Worm (Caenorhabditis elegans) whole organism, L4 larva: ENCODE results near the gene D1005.4.
A peak's percentile ranks its signal among the peaks of the same experiment; 100 is the strongest.

ENCODE experiments used
- F26F4.8 ChIP-seq: fragments of 200-800 bp; sonication (Bioruptor generic); conservative IDR thresholded peaks from 2 replicates; pipeline ENCODE4 v1.3.6; 2022; ENCODE audit warnings: missing genetic modification characterization, missing compliant biosample characterization
- Y5F2A.4 ChIP-seq: fragments of 200-800 bp; sonication (Bioruptor generic); optimal IDR thresholded peaks from 2 replicates; lab custom pipeline; 2018; ENCODE audit warnings: mild to moderate bottlenecking, missing genetic modification characterization, missing compliant biosample characterization
- ZK337.2 ChIP-seq: fragments of 200-800 bp; sonication (Bioruptor generic); IDR thresholded peaks from 2 replicates; pipeline ENCODE4 v1.3.6; 2022; ENCODE audit warnings: missing genetic modification reagents, missing genetic modification characterization, missing compliant biosample characterization
- aha-1 ChIP-seq: fragments of 150-350 bp; peaks from one replicate; lab custom pipeline; 2014; ENCODE audit warnings: missing biosample characterization, missing genetic modification characterization
- ama-1 ChIP-seq: fragments of 150-350 bp; optimal IDR thresholded peaks from 2 replicates; lab custom pipeline; 2014; ENCODE audit warnings: inconsistent platforms, mixed read lengths
- ceh-32 ChIP-seq: sonication (generic microtip); optimal IDR thresholded peaks from 2 replicates; lab custom pipeline; 2016; ENCODE audit warnings: mild to moderate bottlenecking, missing genetic modification characterization, missing compliant biosample characterization; ENCODE audit not compliant: poor library complexity
- cey-2 ChIP-seq: sonication (generic microtip); optimal IDR thresholded peaks from 3 replicates; lab custom pipeline; 2017; ENCODE audit warnings: missing genetic modification characterization, mild to moderate bottlenecking, missing compliant biosample characterization, antibody characterized with exemption, borderline replicate concordance; ENCODE audit not compliant: insufficient read depth
- daf-12 ChIP-seq: fragments of 150-350 bp; optimal IDR thresholded peaks from 2 replicates; lab custom pipeline; 2014; ENCODE audit warnings: missing biosample characterization, missing genetic modification reagents, missing genetic modification characterization
- dmd-6 ChIP-seq: fragments of 200-800 bp; sonication (Bioruptor generic); IDR thresholded peaks from 2 replicates; pipeline ENCODE4 v1.3.6; 2022; ENCODE audit warnings: missing genetic modification reagents, missing genetic modification characterization, missing compliant biosample characterization
- dmd-9 ChIP-seq: fragments of 200-800 bp; sonication (Bioruptor generic); IDR thresholded peaks from 2 replicates; pipeline ENCODE4 v1.3.6; 2022; ENCODE audit warnings: missing genetic modification reagents, missing genetic modification characterization, missing compliant biosample characterization
- duxl-1 ChIP-seq: sonication (generic microtip); optimal IDR thresholded peaks from 2 replicates; lab custom pipeline; 2016; ENCODE audit warnings: mild to moderate bottlenecking, missing genetic modification characterization, moderate library complexity, missing compliant biosample characterization; ENCODE audit not compliant: poor library complexity
- dve-1 ChIP-seq: sonication (generic microtip); optimal IDR thresholded peaks from 2 replicates; lab custom pipeline; 2017; ENCODE audit warnings: antibody characterized with exemption, mild to moderate bottlenecking, missing genetic modification characterization, missing compliant biosample characterization; ENCODE audit not compliant: insufficient read depth
- egl-27 ChIP-seq: sonication (generic microtip); optimal IDR thresholded peaks from 3 replicates; lab custom pipeline; 2017; ENCODE audit warnings: missing biosample characterization, missing genetic modification reagents, missing genetic modification characterization
- egl-43 ChIP-seq: fragments of 200-800 bp; sonication (Bioruptor generic); IDR thresholded peaks from 2 replicates; pipeline ENCODE4 v1.3.6; 2022; ENCODE audit warnings: missing genetic modification reagents, missing genetic modification characterization, missing compliant biosample characterization
- fkh-10 ChIP-seq: fragments of 150-350 bp; optimal IDR thresholded peaks from 2 replicates; lab custom pipeline; 2014; ENCODE audit warnings: missing biosample characterization, missing genetic modification reagents, missing genetic modification characterization
- gei-8 ChIP-seq: fragments of 200-800 bp; sonication (Bioruptor generic); optimal IDR thresholded peaks from 2 replicates; lab custom pipeline; 2018; ENCODE audit warnings: mild to moderate bottlenecking, missing genetic modification characterization, missing compliant biosample characterization
- hif-1 ChIP-seq, 2 experiments: sonication (generic microtip); optimal IDR thresholded peaks; 2 replicates each; lab custom pipeline; 2016 to 2017; ENCODE audit warnings: missing compliant biosample characterization in 2 of 2, missing genetic modification characterization in 2 of 2, missing genetic modification reagents in 2 of 2, missing genotype in 2 of 2, mild to moderate bottlenecking in 1 of 2
- hlh-11 ChIP-seq: fragments of 200-800 bp; sonication (Bioruptor generic); optimal IDR thresholded peaks from 2 replicates; lab custom pipeline; 2018; ENCODE audit warnings: mild to moderate bottlenecking, missing genetic modification characterization, missing compliant biosample characterization
- hlh-30 ChIP-seq: sonication (generic microtip); optimal IDR thresholded peaks from 2 replicates; lab custom pipeline; 2017; ENCODE audit warnings: antibody characterized with exemption, mild to moderate bottlenecking, missing genetic modification characterization, missing compliant biosample characterization; ENCODE audit not compliant: insufficient read depth
- hmg-1.1 ChIP-seq: fragments of 200-800 bp; sonication (Bioruptor generic); IDR thresholded peaks from 2 replicates; pipeline ENCODE4 v1.3.6; 2022; ENCODE audit warnings: missing genetic modification reagents, missing genetic modification characterization, missing compliant biosample characterization
- jun-1 ChIP-seq: fragments of 150-350 bp; optimal IDR thresholded peaks from 2 replicates; lab custom pipeline; 2014; ENCODE audit warnings: missing biosample characterization, missing genetic modification reagents, missing genetic modification characterization
- lsy-2 ChIP-seq, 2 experiments: fragments of 150-350 bp in 1 of 2; sonication (generic microtip) in 1 of 2; optimal IDR thresholded peaks; 2 replicates each; lab custom pipeline; 2014 to 2017; ENCODE audit warnings: missing biosample characterization in 2 of 2, missing genetic modification characterization in 2 of 2
- madf-5 ChIP-seq, 2 experiments: fragments of 200-800 bp; sonication (Bioruptor generic); IDR thresholded peaks; 2 replicates each; pipeline ENCODE4 v1.3.6; 2022; ENCODE audit warnings: missing compliant biosample characterization in 2 of 2, missing genetic modification characterization in 2 of 2
- madf-9 ChIP-seq: fragments of 200-800 bp; sonication (Bioruptor generic); conservative IDR thresholded peaks from 2 replicates; pipeline ENCODE4 v1.3.6; 2022; ENCODE audit warnings: missing genetic modification reagents, missing genetic modification characterization, missing compliant biosample characterization
- mdt-29 ChIP-seq: fragments of 200-800 bp; sonication (Bioruptor generic); IDR thresholded peaks from 2 replicates; pipeline ENCODE4 v1.3.6; 2022; ENCODE audit warnings: missing genetic modification reagents, missing genetic modification characterization, missing compliant biosample characterization
- mep-1 ChIP-seq: fragments of 150-350 bp; sonication (generic microtip); optimal IDR thresholded peaks from 3 replicates; lab custom pipeline; 2014; ENCODE audit warnings: missing biosample characterization, missing genetic modification characterization
- mxl-3 ChIP-seq: fragments of 200-800 bp; sonication (Bioruptor generic); optimal IDR thresholded peaks from 2 replicates; lab custom pipeline; 2018; ENCODE audit warnings: mild to moderate bottlenecking, missing genetic modification characterization, missing compliant biosample characterization
- nhr-102 ChIP-seq: sonication (generic microtip); optimal IDR thresholded peaks from 2 replicates; lab custom pipeline; 2016; ENCODE audit warnings: mild to moderate bottlenecking, missing genetic modification characterization, moderate library complexity, missing compliant biosample characterization
- nhr-11 ChIP-seq: fragments of 150-350 bp; optimal IDR thresholded peaks from 2 replicates; lab custom pipeline; 2014; ENCODE audit warnings: missing biosample characterization, missing genetic modification characterization
- nhr-25 ChIP-seq: sonication (generic microtip); optimal IDR thresholded peaks from 2 replicates; lab custom pipeline; 2017; ENCODE audit warnings: missing genetic modification characterization, mild to moderate bottlenecking, missing compliant biosample characterization, antibody characterized with exemption, moderate library complexity, borderline replicate concordance; ENCODE audit not compliant: insufficient read depth
- nhr-28 ChIP-seq: fragments of 150-350 bp; optimal IDR thresholded peaks from 2 replicates; lab custom pipeline; 2014; ENCODE audit warnings: missing biosample characterization, missing genetic modification characterization
- nhr-41 ChIP-seq: fragments of 200-800 bp; sonication (Bioruptor generic); IDR thresholded peaks from 2 replicates; pipeline ENCODE4 v1.3.6; 2022; ENCODE audit warnings: missing genetic modification reagents, missing genetic modification characterization, missing compliant biosample characterization
- nhr-42 ChIP-seq: fragments of 200-800 bp; sonication (Bioruptor generic); IDR thresholded peaks from 2 replicates; pipeline ENCODE4 v1.3.6; 2022; ENCODE audit warnings: missing genetic modification characterization, missing compliant biosample characterization
- nhr-48 ChIP-seq: sonication (generic microtip); optimal IDR thresholded peaks from 2 replicates; lab custom pipeline; 2016; ENCODE audit warnings: mild to moderate bottlenecking, missing genetic modification characterization, missing compliant biosample characterization
- pha-4 ChIP-seq, 2 experiments: fragments of 150-350 bp in 1 of 2; fragments of 200-800 bp in 1 of 2; sonication (Bioruptor generic) in 1 of 2; IDR thresholded peaks in 1 of 2; optimal IDR thresholded peaks in 1 of 2; 2 replicates each; pipeline versions ENCODE4 v1.3.6 to Lab custom; 2014 to 2022; ENCODE audit warnings: missing genetic modification characterization in 2 of 2, missing genetic modification reagents in 2 of 2, missing biosample characterization in 1 of 2, missing compliant biosample characterization in 1 of 2
- saeg-2 ChIP-seq: fragments of 200-800 bp; sonication (Bioruptor generic); IDR thresholded peaks from 2 replicates; pipeline ENCODE4 v1.3.6; 2022; ENCODE audit warnings: missing genetic modification reagents, missing genetic modification characterization, missing compliant biosample characterization
- sdz-12 ChIP-seq: fragments of 200-800 bp; sonication (Bioruptor generic); optimal IDR thresholded peaks from 2 replicates; lab custom pipeline; 2018; ENCODE audit warnings: mild to moderate bottlenecking, missing genetic modification characterization, missing compliant biosample characterization
- set-16 ChIP-seq: fragments of 200-800 bp; sonication (Bioruptor generic); IDR thresholded peaks from 2 replicates; pipeline ENCODE4 v1.3.6; 2022; ENCODE audit warnings: missing genetic modification reagents, missing genetic modification characterization, missing compliant biosample characterization
- skn-1 ChIP-seq: fragments of 150-350 bp; optimal IDR thresholded peaks from 2 replicates; lab custom pipeline; 2014; ENCODE audit warnings: missing biosample characterization, missing genetic modification characterization
- tag-97 ChIP-seq: fragments of 200-800 bp; sonication (Bioruptor generic); IDR thresholded peaks from 2 replicates; pipeline ENCODE4 v1.3.6; 2022; ENCODE audit warnings: missing genetic modification characterization, missing compliant biosample characterization
- tra-1 ChIP-seq: fragments of 200-800 bp; sonication (Bioruptor generic); IDR thresholded peaks from 2 replicates; pipeline ENCODE4 v1.3.6; 2022; ENCODE audit warnings: missing genetic modification reagents, missing genetic modification characterization, missing compliant biosample characterization
- unc-62 ChIP-seq, 3 experiments: fragments of 150-350 bp in 1 of 3; sonication (generic microtip); optimal IDR thresholded peaks in 2 of 3; peaks in 1 of 3; 1 replicate in 1 of 3; 2 replicates in 2 of 3; lab custom pipeline; 2014 to 2017; ENCODE audit warnings: missing biosample characterization in 3 of 3, missing genetic modification characterization in 3 of 3, missing genetic modification reagents in 3 of 3, missing genotype in 1 of 3

Gene D1005.4

DNA sequence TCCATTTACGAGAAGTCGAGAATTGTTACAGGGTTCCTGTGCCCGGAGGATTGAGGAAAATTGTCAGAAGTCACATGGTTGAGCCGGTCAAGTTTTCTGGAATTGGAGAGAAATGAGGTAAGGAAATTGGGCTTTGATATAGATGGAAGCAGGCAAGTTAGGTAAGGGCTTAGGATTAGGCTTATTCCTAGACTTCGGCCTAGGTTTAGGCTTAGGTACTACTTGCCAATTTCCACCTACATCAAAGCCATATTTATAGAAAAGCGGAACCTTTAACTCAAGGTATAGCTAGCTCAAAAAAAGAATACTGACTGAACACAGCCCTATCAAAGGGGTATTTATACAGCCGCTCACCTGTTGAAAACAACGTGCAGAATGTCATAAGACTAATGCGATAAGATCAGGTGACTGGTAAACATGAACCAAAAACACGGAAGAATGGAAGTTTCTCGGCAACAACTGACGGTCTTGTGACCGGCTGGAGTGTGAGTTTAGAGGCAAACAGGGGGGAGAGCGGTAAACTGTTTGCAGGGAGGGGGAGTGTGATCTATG, 19.0 kb upstream of the D1005.4 start (continued):
- no peak for TF ChIP-seq skn-1 (tag; lab: Kevin White, UChicago)
- TF ChIP-seq ZK337.2 (GFP tag; lab: Robert Waterston, UW) = no peak
- peak; percentile 98 for TF ChIP-seq hlh-11 (tag; lab: Kevin White, UChicago)
- no peak for TF ChIP-seq nhr-42 (GFP tag; lab: Robert Waterston, UW)
- TF ChIP-seq gei-8 (GFP tag; lab: Kevin White, UChicago) = peak; percentile 60
- peak; percentile 96 for TF ChIP-seq dve-1 (tag; lab: Kevin White, UChicago)
- peak; percentile 97 for TF ChIP-seq nhr-11 (tag; lab: Kevin White, UChicago)
- TF ChIP-seq madf-9 (GFP tag; lab: Robert Waterston, UW) = 0 out of 2 replicates have a peak, but pooled peaks have one; percentile 12
- TF ChIP-seq unc-62 (GFP tag; optimal IDR thresholded peaks at IDR 0.05 in 1 of 2; lab: Kevin White, UChicago) = peak in 1 of 2 experiments; percentile 100
- TF ChIP-seq unc-62 (tag; optimal IDR thresholded peaks at IDR 0.05; lab: Kevin White, UChicago) = no peak
- peak; percentile 81 for TF ChIP-seq tra-1 (GFP tag; lab: Robert Waterston, UW)
- no peak for TF ChIP-seq egl-27 (tag; lab: Kevin White, UChicago)
- TF ChIP-seq pha-4 (GFP tag; IDR thresholded peaks at IDR 0.05; lab: Robert Waterston, UW) = peak; percentile 59; the same call in 1 of the 2 replicates
- TF ChIP-seq pha-4 (tag; optimal IDR thresholded peaks at IDR 0.05; lab: Kevin White, UChicago) = no peak
- TF ChIP-seq tag-97 = no peak
- TF ChIP-seq cey-2 = peak; percentile 47
- TF ChIP-seq set-16 (GFP tag; lab: Robert Waterston, UW) = peak; percentile 59; the same call in 1 of the 2 replicates
- TF ChIP-seq fkh-10 (GFP tag; lab: Kevin White, UChicago) = no peak
- TF ChIP-seq dmd-6 (GFP tag; lab: Robert Waterston, UW) = peak; percentile 89
- peak; percentile 12 for TF ChIP-seq sdz-12 (GFP tag; lab: Kevin White, UChicago)
- TF ChIP-seq mep-1 (tag; lab: Kevin White, UChicago) = peak; percentile 85
- peak; percentile 99 for TF ChIP-seq hlh-30 (tag; lab: Kevin White, UChicago)
- no peak for TF ChIP-seq ceh-32 (tag; lab: Kevin White, UChicago)
- peak; percentile 98 for TF ChIP-seq mdt-29 (GFP tag; lab: Robert Waterston, UW)
- peak; percentile 74 for TF ChIP-seq jun-1 (tag; lab: Kevin White, UChicago)
- TF ChIP-seq mxl-3 (GFP tag; lab: Kevin White, UChicago) = peak; percentile 60

ce11 chrX:1503698-1504501, 18.3 kb upstream of the D1005.4 start:
- peak; percentile 25 for TF ChIP-seq gei-8 (GFP tag; lab: Kevin White, UChicago)
- TF ChIP-seq aha-1 (tag; lab: Kevin White, UChicago) = peak; percentile 87
- TF ChIP-seq saeg-2 = no peak
- TF ChIP-seq tag-97 = no peak
- TF ChIP-seq F26F4.8 = no peak
- TF ChIP-seq hmg-1.1 = 0 out of 2 replicates have a peak, but pooled peaks have one; percentile 11
- TF ChIP-seq dmd-9 = peak; percentile 2; the same call in 1 of the 2 replicates
- TF ChIP-seq egl-43 (GFP tag; lab: Robert Waterston, UW) = no peak
- TF ChIP-seq hif-1 (tag; optimal IDR thresholded peaks at IDR 0.05; lab: Kevin White, UChicago) = peak in 1 of 2 experiments; percentile 65
- peak; percentile 56 for TF ChIP-seq ama-1
- 0 out of 4 replicates have a peak, but pooled peaks of 1 of the 2 experiments have one; percentile 10 for TF ChIP-seq madf-5 (GFP tag; IDR thresholded peaks at IDR 0.05; lab: Robert Waterston, UW)
- TF ChIP-seq nhr-102 = peak; percentile 17
- TF ChIP-seq pha-4 (GFP tag; IDR thresholded peaks at IDR 0.05; lab: Robert Waterston, UW) = peak; percentile 49; the same call in 1 of the 2 replicates
- TF ChIP-seq pha-4 (tag; optimal IDR thresholded peaks at IDR 0.05; lab: Kevin White, UChicago) = peak; percentile 86
- TF ChIP-seq nhr-41 (GFP tag; lab: Robert Waterston, UW) = 0 out of 2 replicates have a peak, but pooled peaks have one; percentile 9
- no peak for TF ChIP-seq Y5F2A.4
- peak; percentile 32 for TF ChIP-seq hlh-11 (tag; lab: Kevin White, UChicago)
- TF ChIP-seq lsy-2 (tag; optimal IDR thresholded peaks at IDR 0.05; lab: Kevin White, UChicago) = peak; percentile 27 to 54
- peak; percentile 36 to 98 for TF ChIP-seq unc-62 (GFP tag; optimal IDR thresholded peaks at IDR 0.05 in 1 of 2; lab: Kevin White, UChicago)
- TF ChIP-seq unc-62 (tag; optimal IDR thresholded peaks at IDR 0.05; lab: Kevin White, UChicago) = peak; percentile 20
- no peak for TF ChIP-seq nhr-48
- no peak for TF ChIP-seq daf-12
- no peak for TF ChIP-seq mxl-3 (GFP tag; lab: Kevin White, UChicago)
- TF ChIP-seq nhr-28 (tag; lab: Kevin White, UChicago) = peak; percentile 37
- TF ChIP-seq duxl-1 (tag; lab: Kevin White, UChicago) = peak; percentile 32
- no peak for TF ChIP-seq nhr-25 (tag; lab: Kevin White, UChicago)
